Fruit fly (Drosophila melanogaster): ENCODE data around the gene CG42717.

The CG42717 gene

dm6 chr3L:16034224-16034623, 1.2 kb upstream of the CG42717 start, which contains the start of gene CG42538:
CG42538 (plus strand) TSS chr3L:16034524.
- TF ChIP-seq CG17801 (GFP tag; optimal IDR thresholded peaks at IDR 0.05; ENCODE audit: partially characterized antibody): no peak

- no peak for TF ChIP-seq CG17801 (GFP tag; optimal IDR thresholded peaks at IDR 0.05; ENCODE audit: partially characterized antibody)
Observed at dm6 chr3L:16028924-16029323, 4.1 kb downstream of the CG42717 start.

- no peak for TF ChIP-seq CG17801 (GFP tag; optimal IDR thresholded peaks at IDR 0.05; ENCODE audit: partially characterized antibody)
Observed at dm6 chr3L:16027163-16027633, 5.8 kb downstream of the CG42717 start.

dm6 chr3L:16026065-16026789, 6.8 kb downstream of the CG42717 start:
- no peak for TF ChIP-seq CG17801 (GFP tag; optimal IDR thresholded peaks at IDR 0.05; ENCODE audit: partially characterized antibody)

- TF ChIP-seq CG17801 (GFP tag; optimal IDR thresholded peaks at IDR 0.05; ENCODE audit: partially characterized antibody): no peak
Observed at dm6 chr3L:16025020-16025680, 7.8 kb downstream of the CG42717 start.

dm6 chr3L:16024276-16025019, 8.5 kb downstream of the CG42717 start:
- no peak for TF ChIP-seq CG17801 (GFP tag; optimal IDR thresholded peaks at IDR 0.05; ENCODE audit: partially characterized antibody)

dm6 chr3L:16023020-16023648, 9.9 kb downstream of the CG42717 start, which contains the start of gene Notum:
Notum (plus strand) TSS chr3L:16023480.
- TF ChIP-seq CG17801 (GFP tag; optimal IDR thresholded peaks at IDR 0.05; ENCODE audit: partially characterized antibody): no peak

- TF ChIP-seq CG17801 (GFP tag; optimal IDR thresholded peaks at IDR 0.05; ENCODE audit: partially characterized antibody): no peak
Observed at dm6 chr3L:16021064-16021683, 11.8 kb downstream of the CG42717 start.

- TF ChIP-seq CG17801 (GFP tag; optimal IDR thresholded peaks at IDR 0.05; ENCODE audit: partially characterized antibody): no peak
Observed at dm6 chr3L:16019144-16020006, 13.6 kb downstream of the CG42717 start.

dm6 chr3L:16018721-16019120, 14.3 kb downstream of the CG42717 start:
- TF ChIP-seq CG17801 (GFP tag; optimal IDR thresholded peaks at IDR 0.05; ENCODE audit: partially characterized antibody): no peak

- no peak for TF ChIP-seq CG17801 (GFP tag; optimal IDR thresholded peaks at IDR 0.05; ENCODE audit: partially characterized antibody)
Observed at dm6 chr3L:16018251-16018583, 14.8 kb downstream of the CG42717 start.

dm6 chr3L:16017528-16018250, 15.3 kb downstream of the CG42717 start:
- no peak for TF ChIP-seq CG17801 (GFP tag; optimal IDR thresholded peaks at IDR 0.05; ENCODE audit: partially characterized antibody)

- no peak for TF ChIP-seq CG17801 (GFP tag; optimal IDR thresholded peaks at IDR 0.05; ENCODE audit: partially characterized antibody)
Observed at dm6 chr3L:16016911-16017310, 16.1 kb downstream of the CG42717 start.
